Worm (Caenorhabditis elegans) whole organism, mixed stage, embryonic: ENCODE results near the gene C10G8.3.

Experiments used
- M03D4.4 ChIP-seq: sonication (generic microtip); optimal IDR thresholded peaks from 2 replicates; lab custom pipeline; 2017; ENCODE audit warnings: mild to moderate bottlenecking, missing genetic modification characterization, missing compliant biosample characterization
- bed-3 ChIP-seq: fragments of 200-800 bp; sonication (Bioruptor generic); optimal IDR thresholded peaks from 3 replicates; lab custom pipeline; 2018; ENCODE audit warnings: mild to moderate bottlenecking, missing genetic modification characterization, moderate library complexity, missing compliant biosample characterization
- ceh-39 ChIP-seq: fragments of 150-350 bp; optimal IDR thresholded peaks from 2 replicates; lab custom pipeline; 2014; ENCODE audit warnings: missing biosample characterization, missing genetic modification characterization
- ceh-43 ChIP-seq: fragments of 200-800 bp; sonication (Bioruptor generic); optimal IDR thresholded peaks from 2 replicates; lab custom pipeline; 2018; ENCODE audit warnings: mild to moderate bottlenecking, missing genetic modification characterization, moderate library complexity, missing compliant biosample characterization
- ceh-83 ChIP-seq: fragments of 200-800 bp; sonication (Bioruptor generic); optimal IDR thresholded peaks from 2 replicates; lab custom pipeline; 2018; ENCODE audit warnings: mild to moderate bottlenecking, missing genetic modification characterization, missing compliant biosample characterization
- ces-1 ChIP-seq: fragments of 150-350 bp; optimal IDR thresholded peaks from 2 replicates; lab custom pipeline; 2014; ENCODE audit warnings: missing biosample characterization, missing genetic modification reagents, missing genetic modification characterization
- cnd-1 ChIP-seq: fragments of 200-800 bp; sonication (Bioruptor generic); optimal IDR thresholded peaks from 2 replicates; lab custom pipeline; 2018; ENCODE audit warnings: mild to moderate bottlenecking, missing genetic modification characterization, missing compliant biosample characterization
- drap-1 ChIP-seq: fragments of 200-800 bp; sonication (Bioruptor generic); optimal IDR thresholded peaks from 3 replicates; lab custom pipeline; 2018; ENCODE audit warnings: mild to moderate bottlenecking, missing genetic modification characterization, missing compliant biosample characterization
- elt-1 ChIP-seq: sonication (generic microtip); optimal IDR thresholded peaks from 2 replicates; lab custom pipeline; 2017; ENCODE audit warnings: missing genetic modification characterization, mild to moderate bottlenecking, missing compliant biosample characterization, antibody characterized with exemption, moderate library complexity, borderline replicate concordance; ENCODE audit not compliant: insufficient read depth
- elt-3 ChIP-seq: fragments of 150-350 bp; optimal IDR thresholded peaks from 2 replicates; lab custom pipeline; 2014; ENCODE audit warnings: missing biosample characterization, missing genetic modification characterization
- flh-1 ChIP-seq: fragments of 200-800 bp; sonication (Bioruptor generic); optimal IDR thresholded peaks from 2 replicates; lab custom pipeline; 2018; ENCODE audit warnings: mild to moderate bottlenecking, missing genetic modification characterization, moderate library complexity, missing compliant biosample characterization
- ham-2 ChIP-seq: fragments of 200-800 bp; sonication (Bioruptor generic); optimal IDR thresholded peaks from 2 replicates; lab custom pipeline; 2018; ENCODE audit warnings: mild to moderate bottlenecking, missing genetic modification characterization, missing compliant biosample characterization
- hlh-1 ChIP-seq: fragments of 150-350 bp; optimal IDR thresholded peaks from 2 replicates; lab custom pipeline; 2014; ENCODE audit warnings: missing biosample characterization, missing genetic modification reagents, missing genetic modification characterization
- lin-32 ChIP-seq: fragments of 200-800 bp; sonication (Bioruptor generic); optimal IDR thresholded peaks from 2 replicates; lab custom pipeline; 2018; ENCODE audit warnings: mild to moderate bottlenecking, missing genetic modification characterization, missing compliant biosample characterization
- lsy-2 ChIP-seq: fragments of 150-350 bp; optimal IDR thresholded peaks from 2 replicates; lab custom pipeline; 2014; ENCODE audit warnings: missing biosample characterization, missing genetic modification characterization
- mep-1 ChIP-seq: fragments of 150-350 bp; optimal IDR thresholded peaks from 2 replicates; lab custom pipeline; 2017; ENCODE audit warnings: missing biosample characterization, missing genetic modification reagents, missing genetic modification characterization, inconsistent platforms
- mls-2 ChIP-seq: sonication (generic microtip); optimal IDR thresholded peaks from 2 replicates; lab custom pipeline; 2016; ENCODE audit warnings: mild to moderate bottlenecking, missing genetic modification characterization, moderate library complexity, missing compliant biosample characterization
- nhr-12 ChIP-seq: fragments of 150-350 bp; optimal IDR thresholded peaks from 2 replicates; lab custom pipeline; 2014; ENCODE audit warnings: missing biosample characterization, missing genetic modification characterization
- nhr-2 ChIP-seq: fragments of 150-350 bp; optimal IDR thresholded peaks from 2 replicates; lab custom pipeline; 2014; ENCODE audit warnings: missing biosample characterization, missing genetic modification characterization
- nhr-76 ChIP-seq: sonication (generic microtip); optimal IDR thresholded peaks from 2 replicates; lab custom pipeline; 2017; ENCODE audit warnings: missing biosample characterization, missing genetic modification characterization
- sem-2 ChIP-seq: fragments of 200-800 bp; sonication (Bioruptor generic); optimal IDR thresholded peaks from 2 replicates; lab custom pipeline; 2018; ENCODE audit warnings: mild to moderate bottlenecking, missing genetic modification characterization, missing compliant biosample characterization
- snpc-4 ChIP-seq: fragments of 150-350 bp; optimal IDR thresholded peaks from 2 replicates; lab custom pipeline; 2014; ENCODE audit warnings: missing biosample characterization, missing genetic modification characterization
- sptf-1 ChIP-seq: sonication (generic microtip); optimal IDR thresholded peaks from 2 replicates; lab custom pipeline; 2017; ENCODE audit warnings: mild to moderate bottlenecking, missing genetic modification characterization, moderate library complexity, missing compliant biosample characterization
- tbx-8 ChIP-seq: fragments of 200-800 bp; sonication (Bioruptor generic); optimal IDR thresholded peaks from 2 replicates; lab custom pipeline; 2018; ENCODE audit warnings: mild to moderate bottlenecking, missing genetic modification characterization, moderate library complexity, missing compliant biosample characterization
- unc-120 ChIP-seq: sonication (generic microtip); optimal IDR thresholded peaks from 2 replicates; lab custom pipeline; 2017; ENCODE audit warnings: missing genetic modification characterization, missing compliant biosample characterization; ENCODE audit not compliant: poor library complexity, severe bottlenecking
- unc-39 ChIP-seq: fragments of 150-350 bp; optimal IDR thresholded peaks from 2 replicates; lab custom pipeline; 2014; ENCODE audit warnings: missing biosample characterization, missing genetic modification characterization
- unc-62 ChIP-seq: fragments of 150-350 bp; optimal IDR thresholded peaks from 2 replicates; lab custom pipeline; 2014; ENCODE audit warnings: missing biosample characterization, missing genetic modification reagents, missing genetic modification characterization
- zip-8 ChIP-seq: fragments of 150-350 bp; optimal IDR thresholded peaks from 2 replicates; lab custom pipeline; 2014; ENCODE audit warnings: missing biosample characterization, missing genetic modification characterization

Gene C10G8.3

DNA sequence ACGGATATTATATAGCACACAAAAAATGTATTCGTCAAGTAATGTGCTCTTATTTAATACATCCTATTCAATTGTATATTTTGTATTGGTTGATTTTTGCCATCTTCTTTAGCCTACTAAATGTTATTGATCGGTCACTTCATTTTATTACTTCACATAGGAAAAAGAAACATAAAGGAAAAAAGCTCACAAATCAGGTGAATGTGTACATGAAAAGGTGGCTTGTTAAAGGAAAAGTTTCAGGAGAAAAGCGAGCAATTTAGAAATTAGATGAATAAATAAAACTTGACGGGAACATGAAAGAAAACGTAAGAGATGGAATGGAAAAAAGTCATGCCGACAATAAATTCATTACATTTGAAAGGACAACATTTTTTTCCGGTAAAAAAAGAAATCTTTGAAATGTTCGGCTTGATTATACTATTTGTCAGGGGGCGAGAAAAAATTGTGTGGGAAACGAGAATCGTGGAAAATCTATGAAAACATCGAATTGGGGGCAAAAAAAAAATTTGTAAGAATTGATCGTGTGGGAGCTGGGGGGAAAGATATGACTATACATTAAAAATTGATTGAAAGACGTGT is 37.0 kb upstream of the C10G8.3 start:
- TF ChIP-seq drap-1 (no peak), M03D4.4 (tag; lab: Kevin White, UChicago) (peak; percentile 26), zip-8 (tag; lab: Kevin White, UChicago) (no peak), nhr-76 (tag; lab: Kevin White, UChicago) (no peak)

DNA sequence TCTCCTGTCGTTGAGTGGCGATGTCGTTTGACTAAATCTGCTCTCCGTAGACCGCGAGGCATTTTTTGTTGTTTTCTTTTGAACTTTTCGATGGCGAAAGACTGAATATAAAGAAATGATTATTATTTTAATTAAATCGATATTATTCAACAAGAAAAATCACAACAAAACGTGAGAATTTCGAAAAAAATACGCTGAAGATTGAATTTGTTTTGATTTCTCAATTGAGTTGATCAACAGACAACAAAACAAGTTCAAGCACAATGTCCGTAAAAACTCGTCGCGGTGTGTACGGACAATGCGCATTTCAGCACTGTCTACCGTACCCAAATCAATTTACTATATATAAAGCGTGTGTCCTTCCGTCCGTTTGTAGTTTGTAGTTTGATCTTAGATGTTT is 34.6 kb upstream of the C10G8.3 start, which contains the start of gene B0238.9:
B0238.9 (minus strand) TSS at position 101 of the 400 bp plus-strand sequence.
- TF ChIP-seq lin-32, result no peak
- no peak for TF ChIP-seq unc-39 (tag; lab: Kevin White, UChicago)
- TF ChIP-seq ces-1, result no peak
- TF ChIP-seq unc-120 (tag; lab: Kevin White, UChicago), result no peak
- no peak for TF ChIP-seq M03D4.4 (tag; lab: Kevin White, UChicago)
- no peak for TF ChIP-seq sem-2
- TF ChIP-seq nhr-2 (tag; lab: Kevin White, UChicago), result no peak
- no peak for TF ChIP-seq lsy-2 (tag; lab: Kevin White, UChicago)
- TF ChIP-seq cnd-1 (tag; lab: Kevin White, UChicago), result no peak
- TF ChIP-seq mep-1 (tag; lab: Kevin White, UChicago), result no peak
- no peak for TF ChIP-seq ceh-43 (GFP tag; lab: Kevin White, UChicago)
- no peak for TF ChIP-seq ham-2 (GFP tag; lab: Kevin White, UChicago)
- TF ChIP-seq snpc-4, result no peak
- TF ChIP-seq unc-62 (GFP tag; lab: Kevin White, UChicago), result no peak
- no peak for TF ChIP-seq nhr-12
- no peak for TF ChIP-seq drap-1
- no peak for TF ChIP-seq tbx-8 (GFP tag; lab: Kevin White, UChicago)

DNA sequence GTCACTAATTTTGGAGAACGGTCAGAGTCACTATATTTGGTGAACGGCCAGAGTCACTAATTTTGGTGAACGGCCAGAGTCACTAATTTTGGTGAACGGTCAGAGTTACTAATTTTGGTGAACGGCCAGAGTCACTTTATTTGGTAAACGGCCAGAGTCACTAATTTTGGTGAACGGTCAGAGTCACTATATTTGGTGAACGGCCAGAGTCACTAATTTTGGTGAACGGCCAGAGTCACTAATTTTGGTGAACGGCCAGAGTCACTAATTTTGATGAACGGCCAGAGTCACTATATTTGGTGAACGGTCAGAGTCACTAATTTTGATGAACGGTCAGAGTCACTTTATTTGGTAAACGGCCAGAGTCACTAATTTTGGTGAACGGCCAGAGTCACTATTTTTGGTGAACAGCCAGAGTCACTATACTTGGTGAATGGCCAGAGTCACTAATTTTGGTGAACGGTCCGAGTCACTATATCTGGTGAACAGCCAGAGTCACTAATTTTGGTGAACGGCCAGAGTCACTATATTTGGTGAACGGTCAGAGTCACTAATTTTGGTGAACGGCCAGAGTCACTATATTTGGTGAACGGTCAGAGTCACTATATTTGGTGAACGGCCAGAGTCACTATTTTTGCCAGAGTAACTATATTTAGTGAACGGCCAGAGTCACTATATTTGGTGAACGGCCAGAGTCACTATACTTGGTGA is 28.1 kb upstream of the C10G8.3 start:
- TF ChIP-seq tbx-8 (GFP tag; lab: Kevin White, UChicago) (peak; percentile 69), sptf-1 (tag; lab: Kevin White, UChicago) (peak; percentile 27), cnd-1 (tag; lab: Kevin White, UChicago) (peak; percentile 20), M03D4.4 (tag; lab: Kevin White, UChicago) (peak; percentile 61), ceh-43 (GFP tag; lab: Kevin White, UChicago) (peak; percentile 26), drap-1 (peak; percentile 71), ceh-83 (GFP tag; lab: Kevin White, UChicago) (peak; percentile 90), bed-3 (GFP tag; lab: Kevin White, UChicago) (peak; percentile 4), mls-2 (tag; lab: Kevin White, UChicago) (peak; percentile 12)

DNA sequence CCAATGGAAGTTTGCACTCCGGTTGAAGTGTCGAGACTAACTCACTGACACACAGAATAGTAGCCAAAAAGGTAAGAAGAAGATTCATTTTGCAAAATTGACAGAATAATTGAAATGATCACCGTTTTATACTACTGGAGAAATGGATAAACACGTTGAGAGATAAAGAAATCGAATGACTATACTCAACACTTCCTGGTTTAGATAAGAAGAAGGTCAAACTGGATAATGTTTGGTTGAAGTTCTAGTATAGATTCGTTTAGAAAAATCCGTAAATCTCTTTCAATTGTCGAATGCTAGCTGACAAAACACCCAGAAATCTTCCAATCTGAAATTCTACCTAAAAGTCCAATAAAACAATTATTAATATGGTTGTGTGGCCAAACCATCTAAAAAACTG is 25.3 kb upstream of the C10G8.3 start, which contains the start of gene Y49G5A.1:
Y49G5A.1 (minus strand) TSS at position 101 of the 400 bp plus-strand sequence.
- TF ChIP-seq elt-1 (tag; lab: Kevin White, UChicago), result no peak
- no peak for TF ChIP-seq ham-2 (GFP tag; lab: Kevin White, UChicago)
- no peak for TF ChIP-seq ces-1
- no peak for TF ChIP-seq flh-1 (GFP tag; lab: Kevin White, UChicago)
- TF ChIP-seq sem-2, result no peak
- no peak for TF ChIP-seq unc-62 (GFP tag; lab: Kevin White, UChicago)
- no peak for TF ChIP-seq elt-3
- no peak for TF ChIP-seq ceh-39 (tag; lab: Kevin White, UChicago)
- TF ChIP-seq nhr-76 (tag; lab: Kevin White, UChicago), result no peak
- TF ChIP-seq lsy-2 (tag; lab: Kevin White, UChicago), result no peak
- TF ChIP-seq bed-3 (GFP tag; lab: Kevin White, UChicago), result no peak
- no peak for TF ChIP-seq M03D4.4 (tag; lab: Kevin White, UChicago)
- no peak for TF ChIP-seq nhr-2 (tag; lab: Kevin White, UChicago)
- TF ChIP-seq sptf-1 (tag; lab: Kevin White, UChicago), result no peak
- no peak for TF ChIP-seq zip-8 (tag; lab: Kevin White, UChicago)
- no peak for TF ChIP-seq lin-32
- TF ChIP-seq mls-2 (tag; lab: Kevin White, UChicago), result no peak
- TF ChIP-seq hlh-1 (tag; lab: Kevin White, UChicago), result no peak
- no peak for TF ChIP-seq unc-39 (tag; lab: Kevin White, UChicago)

DNA sequence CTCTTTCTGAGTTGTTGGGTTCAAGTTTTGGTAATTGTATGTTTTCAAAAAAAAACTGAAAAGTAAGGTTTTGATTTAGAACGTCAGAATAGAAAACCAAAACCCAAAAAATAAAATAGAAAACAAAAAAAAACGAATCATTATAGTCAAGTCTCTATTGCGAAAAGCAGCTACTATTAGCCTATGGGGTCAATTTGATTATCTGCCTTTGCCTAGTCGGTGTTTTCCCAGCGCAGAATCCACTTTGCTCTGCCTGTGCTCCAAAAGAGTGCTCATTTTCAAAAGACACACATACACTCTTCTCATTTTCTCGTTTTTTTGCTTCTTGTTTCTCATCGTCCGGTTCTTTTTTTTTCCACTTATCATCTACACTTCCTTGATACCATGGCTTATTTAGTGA is 23.9 kb upstream of the C10G8.3 start:
- TF ChIP-seq ces-1 (peak; percentile 79), mls-2 (tag; lab: Kevin White, UChicago) (no peak)
